Worm (Caenorhabditis elegans) whole organism, early embryonic: ENCODE measurements around the gene egl-9.

Source experiments
- B0310.2 ChIP-seq: sonication (generic microtip); optimal IDR thresholded peaks from 2 replicates; lab custom pipeline; 2016; ENCODE audit warnings: mild to moderate bottlenecking, missing genetic modification characterization, missing compliant biosample characterization
- F13C5.2 ChIP-seq: sonication (generic microtip); optimal IDR thresholded peaks from 2 replicates; lab custom pipeline; 2017; ENCODE audit warnings: mild to moderate bottlenecking, missing genetic modification characterization, inconsistent platforms, missing compliant biosample characterization
- ceh-36 ChIP-seq: sonication (generic microtip); optimal IDR thresholded peaks from 2 replicates; lab custom pipeline; 2016; ENCODE audit warnings: missing genetic modification characterization, inconsistent platforms, missing compliant biosample characterization
- tbx-11 ChIP-seq: fragments of 200-800 bp; sonication (Bioruptor generic); IDR thresholded peaks from 2 replicates; pipeline ENCODE4 v1.3.6; 2022; ENCODE audit warnings: missing genetic modification characterization, missing compliant biosample characterization
- tbx-37 ChIP-seq: fragments of 200-800 bp; sonication (Bioruptor generic); conservative IDR thresholded peaks from 2 replicates; pipeline ENCODE4 v1.3.6; 2022; ENCODE audit warnings: missing genetic modification reagents, missing genetic modification characterization, missing compliant biosample characterization

ce11 chrV:10483995-10484394 lies 15.7 kb downstream of the egl-9 start:
- TF ChIP-seq tbx-37 (GFP tag; lab: Robert Waterston, UW): no peak
- no peak for TF ChIP-seq ceh-36 (tag; lab: Kevin White, UChicago)
- TF ChIP-seq B0310.2 (tag; lab: Kevin White, UChicago): no peak
- TF ChIP-seq tbx-11 (GFP tag; lab: Robert Waterston, UW): no peak
- no peak for TF ChIP-seq F13C5.2 (tag; lab: Kevin White, UChicago)
